Fruit fly (Drosophila melanogaster): Measurements from ENCODE around the gene CG33723.

CG33723 gene

DNA sequence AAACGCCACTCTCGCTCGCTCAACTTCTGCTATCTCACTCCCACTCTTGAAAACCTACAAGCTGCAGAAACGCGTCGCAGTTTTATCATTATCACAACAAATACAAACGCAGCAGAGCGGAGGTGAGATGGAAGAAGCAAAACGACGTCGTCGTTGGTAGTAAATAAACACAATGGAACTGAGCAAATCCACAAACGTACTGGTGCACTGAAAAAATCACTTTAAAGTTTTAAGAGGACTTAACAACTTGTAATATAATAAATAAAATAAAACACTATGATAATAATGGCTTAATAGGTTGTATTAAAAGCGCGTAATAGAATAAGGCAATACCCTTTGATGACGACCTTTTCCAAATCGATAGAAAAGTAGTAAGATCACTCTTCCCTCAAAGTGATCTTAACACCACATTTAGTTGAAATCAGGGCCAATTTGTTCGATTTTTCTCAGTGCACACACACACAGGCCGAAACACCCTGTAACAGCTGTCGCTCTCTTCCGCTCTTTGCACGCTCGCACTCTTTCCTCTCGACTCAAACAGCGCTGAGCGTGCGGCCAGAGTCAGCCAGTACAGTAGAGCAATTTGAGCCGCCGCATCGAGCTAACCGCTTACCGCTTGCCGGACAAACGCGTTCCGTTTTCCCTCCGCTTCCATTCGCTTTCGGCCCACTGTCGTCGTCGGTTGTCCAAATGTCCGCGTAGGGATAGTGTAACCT is 8.9 kb upstream of the CG33723 start (continued):
- TF ChIP-seq CG8319 (GFP tag; optimal IDR thresholded peaks at IDR 0.05), result peak; percentile 88
- TF ChIP-seq net (GFP tag; optimal IDR thresholded peaks at IDR 0.05), result peak; percentile 96
- peak; percentile 92 for TF ChIP-seq CG11762 (GFP tag; optimal IDR thresholded peaks at IDR 0.05; ENCODE audit: insufficient read depth)
- TF ChIP-seq fd59A (GFP tag; optimal IDR thresholded peaks at IDR 0.05), result peak; percentile 95
- TF ChIP-seq Ets21C (GFP tag; optimal IDR thresholded peaks at IDR 0.05), result peak; percentile 84
- TF ChIP-seq CG8119 (GFP tag; IDR thresholded peaks at IDR 0.05), result peak; percentile 98
- TF ChIP-seq CG10669 (GFP tag; optimal IDR thresholded peaks at IDR 0.05), result peak; percentile 94
- TF ChIP-seq eg (GFP tag; IDR thresholded peaks at IDR 0.05), result peak; percentile 94
- TF ChIP-seq spab (GFP tag; optimal IDR thresholded peaks at IDR 0.05), result peak; percentile 95
- TF ChIP-seq CG15336 (GFP tag; IDR thresholded peaks at IDR 0.05), result peak; percentile 97
- TF ChIP-seq OdsH (GFP tag; optimal IDR thresholded peaks at IDR 0.05), result peak; percentile 97
- peak; percentile 66 for TF ChIP-seq dac (GFP tag; optimal IDR thresholded peaks at IDR 0.05)
- TF ChIP-seq CG1621 (tag; optimal IDR thresholded peaks at IDR 0.05), result peak; percentile 89
- TF ChIP-seq svp (GFP tag), result peak; percentile 97
- TF ChIP-seq Met (GFP tag; optimal IDR thresholded peaks at IDR 0.05), result peak; percentile 98
- TF ChIP-seq fkh (GFP tag; optimal IDR thresholded peaks at IDR 0.05), result peak; percentile 98
- TF ChIP-seq ss (GFP tag; optimal IDR thresholded peaks at IDR 0.05), result peak; percentile 95 to 96
- peak; percentile 87 for TF ChIP-seq pdm3 (GFP tag; optimal IDR thresholded peaks at IDR 0.05)
- peak; percentile 83 for TF ChIP-seq Hr39 (GFP tag; optimal IDR thresholded peaks at IDR 0.05)
- peak; percentile 90 for TF ChIP-seq vri (GFP tag; optimal IDR thresholded peaks at IDR 0.05)
- peak; percentile 89 for TF ChIP-seq CG9139 (GFP tag; optimal IDR thresholded peaks at IDR 0.05)
- peak; percentile 96 for TF ChIP-seq CG6792 (GFP tag; optimal IDR thresholded peaks at IDR 0.05)
- TF ChIP-seq topi (GFP tag; optimal IDR thresholded peaks at IDR 0.05), result peak; percentile 90
- peak; percentile 93 for TF ChIP-seq CG8632 (GFP tag; optimal IDR thresholded peaks at IDR 0.05)
- TF ChIP-seq achi (GFP tag; optimal IDR thresholded peaks at IDR 0.05), result peak; percentile 96
- TF ChIP-seq CG11902 (GFP tag; optimal IDR thresholded peaks at IDR 0.05), result peak; percentile 93
- peak; percentile 91 for TF ChIP-seq Blimp-1 (GFP tag; optimal IDR thresholded peaks at IDR 0.05)
- TF ChIP-seq CG31627 (GFP tag; optimal IDR thresholded peaks at IDR 0.05), result peak; percentile 92
- TF ChIP-seq CG6276 (GFP tag; optimal IDR thresholded peaks at IDR 0.05), result peak; percentile 87
- TF ChIP-seq CG6854 (GFP tag; optimal IDR thresholded peaks at IDR 0.05), result peak; percentile 96
- TF ChIP-seq CG34406 (GFP tag; optimal IDR thresholded peaks at IDR 0.05), result peak; percentile 94
- peak; percentile 95 for TF ChIP-seq CG6808 (GFP tag; optimal IDR thresholded peaks at IDR 0.05)
- peak; percentile 90 for TF ChIP-seq CG4318 (GFP tag; optimal IDR thresholded peaks at IDR 0.05)
- peak; percentile 95 for TF ChIP-seq Eip93F (GFP tag; optimal IDR thresholded peaks at IDR 0.05)
- peak; percentile 89 for TF ChIP-seq Sox102F (GFP tag; optimal IDR thresholded peaks at IDR 0.05)
- TF ChIP-seq CG3032 (tag; optimal IDR thresholded peaks at IDR 0.05), result peak; percentile 97
- TF ChIP-seq Eip78C (GFP tag), result peak; percentile 97
- peak; percentile 95 for TF ChIP-seq Ets96B (tag; optimal IDR thresholded peaks at IDR 0.05)
- TF ChIP-seq CG6163 (GFP tag; IDR thresholded peaks at IDR 0.05), result peak; percentile 93
- peak; percentile 95 for TF ChIP-seq CG32006 (GFP tag; optimal IDR thresholded peaks at IDR 0.05)
- TF ChIP-seq Sox15 (GFP tag; optimal IDR thresholded peaks at IDR 0.05), result peak; percentile 96
- TF ChIP-seq Eip75B (GFP tag; optimal IDR thresholded peaks at IDR 0.05), result peak; percentile 86
- TF ChIP-seq CG10631 (GFP tag; optimal IDR thresholded peaks at IDR 0.05), result peak; percentile 97
